Fruit fly (Drosophila melanogaster): ENCODE data around the gene CG44574.

CG44574 gene

dm6 chr2L:5876474-5877067, 7.0 kb upstream of the CG44574 start (continued):
- TF ChIP-seq CkIIα-i1 (GFP tag; IDR thresholded peaks at IDR 0.05), result no peak
- TF ChIP-seq CG32532 (GFP tag; IDR thresholded peaks at IDR 0.05), result no peak
- no peak for TF ChIP-seq oc (tag; optimal IDR thresholded peaks at IDR 0.05)
- peak; percentile 20 for TF ChIP-seq dmrt99B (tag; optimal IDR thresholded peaks at IDR 0.05)
- no peak for TF ChIP-seq Oli (tag; optimal IDR thresholded peaks at IDR 0.05)
- no peak for TF ChIP-seq CG11696 (GFP tag; IDR thresholded peaks at IDR 0.05)
- no peak for TF ChIP-seq Sry-δ (GFP tag; optimal IDR thresholded peaks at IDR 0.05)
- peak; percentile 19; the same call in 1 of the 2 replicates for TF ChIP-seq E2f2 (GFP tag; IDR thresholded peaks at IDR 0.05)
- TF ChIP-seq CG14050 (GFP tag; IDR thresholded peaks at IDR 0.05), result no peak
- TF ChIP-seq unpg (GFP tag; optimal IDR thresholded peaks at IDR 0.05), result peak; percentile 66
- no peak for TF ChIP-seq CG10565 (GFP tag; optimal IDR thresholded peaks at IDR 0.05)
- no peak for TF ChIP-seq CG11560 (tag; IDR thresholded peaks at IDR 0.05)
- no peak for TF ChIP-seq pho (GFP tag; optimal IDR thresholded peaks at IDR 0.05)
- no peak for TF ChIP-seq sim (GFP tag; IDR thresholded peaks at IDR 0.05)
- no peak for TF ChIP-seq CG5245 (GFP tag; optimal IDR thresholded peaks at IDR 0.05)
- TF ChIP-seq CG32767 (GFP tag; IDR thresholded peaks at IDR 0.05), result no peak
- TF ChIP-seq CG2712 (tag; optimal IDR thresholded peaks at IDR 0.05), result no peak
- peak; percentile 0 for TF ChIP-seq CG1529 (GFP tag; optimal IDR thresholded peaks at IDR 0.05)
- TF ChIP-seq CG17385 (GFP tag; optimal IDR thresholded peaks at IDR 0.05), result peak; percentile 44
- no peak for TF ChIP-seq psq (GFP tag; optimal IDR thresholded peaks at IDR 0.05)
- TF ChIP-seq Fer1 (GFP tag; optimal IDR thresholded peaks at IDR 0.05), result peak; percentile 75
- TF ChIP-seq CG2202 (tag; optimal IDR thresholded peaks at IDR 0.05), result no peak
- TF ChIP-seq zen (tag; optimal IDR thresholded peaks at IDR 0.05), result no peak
- TF ChIP-seq CG2678 (tag; optimal IDR thresholded peaks at IDR 0.05), result peak; percentile 67
- no peak for TF ChIP-seq CG4360 (GFP tag; IDR thresholded peaks at IDR 0.05)
- TF ChIP-seq vvl (GFP tag; IDR thresholded peaks at IDR 0.05), result no peak
- no peak for TF ChIP-seq ro (GFP tag; IDR thresholded peaks at IDR 0.05)
- TF ChIP-seq trem (tag; optimal IDR thresholded peaks at IDR 0.05), result no peak
- peak; percentile 39 for TF ChIP-seq CG31365 (tag; optimal IDR thresholded peaks at IDR 0.05)
- TF ChIP-seq CG9817 (tag; optimal IDR thresholded peaks at IDR 0.05), result peak; percentile 57
- no peak for TF ChIP-seq cwo (GFP tag; optimal IDR thresholded peaks at IDR 0.05)
- no peak for TF ChIP-seq CG12155 (GFP tag; optimal IDR thresholded peaks at IDR 0.05)
- no peak for TF ChIP-seq sna (GFP tag; IDR thresholded peaks at IDR 0.05; ENCODE audit: partially characterized antibody)
- no peak for TF ChIP-seq CG8765 (GFP tag; IDR thresholded peaks at IDR 0.05)
- TF ChIP-seq nmo (GFP tag; optimal IDR thresholded peaks at IDR 0.05), result no peak
- TF ChIP-seq CG2875 (GFP tag; optimal IDR thresholded peaks at IDR 0.05), result peak; percentile 1
- TF ChIP-seq CG17328 (GFP tag; IDR thresholded peaks at IDR 0.05), result no peak
- no peak for TF ChIP-seq CG10462 (GFP tag; optimal IDR thresholded peaks at IDR 0.05)
- peak; percentile 26 for TF ChIP-seq D19B (GFP tag; optimal IDR thresholded peaks at IDR 0.05)
- no peak for TF ChIP-seq CG1602 (GFP tag; optimal IDR thresholded peaks at IDR 0.05)
- no peak for TF ChIP-seq Myb (GFP tag; optimal IDR thresholded peaks at IDR 0.05)
- no peak for TF ChIP-seq luna (GFP tag; optimal IDR thresholded peaks at IDR 0.05)
- no peak for TF ChIP-seq Usf (GFP tag; optimal IDR thresholded peaks at IDR 0.05)
- no peak for TF ChIP-seq CG7357 (GFP tag; IDR thresholded peaks at IDR 0.05)
- TF ChIP-seq klu (GFP tag; IDR thresholded peaks at IDR 0.05), result no peak
- peak; percentile 58 for TF ChIP-seq CG18619 (GFP tag; optimal IDR thresholded peaks at IDR 0.05)
- no peak for TF ChIP-seq Lim3 (GFP tag; IDR thresholded peaks at IDR 0.05)
- TF ChIP-seq CG13287 (GFP tag; IDR thresholded peaks at IDR 0.05; ENCODE audit: partially characterized antibody), result no peak
- TF ChIP-seq CG8944 (GFP tag; optimal IDR thresholded peaks at IDR 0.05), result no peak
- peak; percentile 73 for TF ChIP-seq BtbVII (GFP tag; optimal IDR thresholded peaks at IDR 0.05)
- no peak for TF ChIP-seq CG18764 (GFP tag; optimal IDR thresholded peaks at IDR 0.05)
